Fruit fly (Drosophila melanogaster) whole organism, embryonic: ENCODE results near the gene CG45045.

ENCODE experiments used
- ATbp ChIP-seq: fragments of 200-800 bp; sonication (Bioruptor generic); optimal IDR thresholded peaks from 2 replicates; lab custom pipeline; 2017; ENCODE audit warnings: missing biosample characterization, mild to moderate bottlenecking, missing genetic modification characterization, missing genetic modification reagents
- Atf3 ChIP-seq: fragments of 200-800 bp; sonication (Bioruptor generic); optimal IDR thresholded peaks from 3 replicates; lab custom pipeline; 2016; ENCODE audit warnings: missing biosample characterization, missing genetic modification characterization
- Bgb ChIP-seq: fragments of 200-800 bp; sonication (Bioruptor generic); IDR thresholded peaks from 2 replicates; pipeline ENCODE4 v1.3.6; 2022; ENCODE audit warnings: missing biosample characterization, missing genetic modification characterization; ENCODE audit not compliant: partially characterized antibody
- BtbVII ChIP-seq: fragments of 200-800 bp; sonication (Bioruptor generic); optimal IDR thresholded peaks from 3 replicates; lab custom pipeline; 2017; ENCODE audit warnings: missing biosample characterization, mild to moderate bottlenecking, missing genetic modification characterization
- CG10274 ChIP-seq: fragments of 200-800 bp; sonication (Bioruptor generic); optimal IDR thresholded peaks from 3 replicates; lab custom pipeline; 2017; ENCODE audit warnings: missing biosample characterization, mild to moderate bottlenecking, missing genetic modification characterization
- CG11085 ChIP-seq: fragments of 200-800 bp; sonication (Bioruptor generic); IDR thresholded peaks from 2 replicates; pipeline ENCODE4 v1.3.6; 2022; ENCODE audit warnings: missing biosample characterization, missing genetic modification characterization
- CG12391 ChIP-seq: fragments of 200-800 bp; sonication (Bioruptor generic); optimal IDR thresholded peaks from 3 replicates; lab custom pipeline; 2018; ENCODE audit warnings: missing biosample characterization, mild to moderate bottlenecking, missing genetic modification characterization, moderate library complexity
- CG13624 ChIP-seq: fragments of 200-800 bp; sonication (Bioruptor generic); optimal IDR thresholded peaks from 2 replicates; lab custom pipeline; 2016; ENCODE audit warnings: missing biosample characterization, missing genetic modification characterization
- CG14965 ChIP-seq: fragments of 200-800 bp; sonication (Bioruptor generic); optimal IDR thresholded peaks from 2 replicates; lab custom pipeline; 2016; ENCODE audit warnings: missing biosample characterization, missing genetic modification characterization, borderline replicate concordance
- CG16813 ChIP-seq: fragments of 200-800 bp; sonication (Bioruptor generic); IDR thresholded peaks from 3 replicates; pipeline ENCODE4 v1.3.6; 2022; ENCODE audit warnings: missing biosample characterization, missing genetic modification characterization; ENCODE audit not compliant: partially characterized antibody
- CG17186 ChIP-seq: fragments of 200-800 bp; sonication (Bioruptor generic); optimal IDR thresholded peaks from 3 replicates; lab custom pipeline; 2017; ENCODE audit warnings: missing biosample characterization, missing genetic modification reagents, missing genetic modification characterization
- CG1832 ChIP-seq: fragments of 200-800 bp; sonication (Bioruptor generic); optimal IDR thresholded peaks from 2 replicates; lab custom pipeline; 2017; ENCODE audit warnings: missing biosample characterization, mild to moderate bottlenecking, missing genetic modification characterization, inconsistent platforms
- CG2120 ChIP-seq: fragments of 200-800 bp; sonication (Bioruptor generic); optimal IDR thresholded peaks from 3 replicates; lab custom pipeline; 2016; ENCODE audit warnings: missing biosample characterization, missing genetic modification characterization
- CG30403 ChIP-seq: fragments of 200-800 bp; sonication (Bioruptor generic); optimal IDR thresholded peaks from 3 replicates; lab custom pipeline; 2016; ENCODE audit warnings: missing biosample characterization, missing genetic modification characterization
- CG31365 ChIP-seq: fragments of 200-800 bp; sonication (Bioruptor generic); optimal IDR thresholded peaks from 2 replicates; lab custom pipeline; 2018; ENCODE audit warnings: missing biosample characterization, mild to moderate bottlenecking, missing genetic modification characterization
- CG31388 ChIP-seq: fragments of 200-800 bp; sonication (Bioruptor generic); optimal IDR thresholded peaks from 2 replicates; lab custom pipeline; 2016; ENCODE audit warnings: missing biosample characterization, missing genetic modification characterization
- CG32532 ChIP-seq: fragments of 200-800 bp; sonication (Bioruptor generic); IDR thresholded peaks from 2 replicates; pipeline ENCODE4 v1.3.6; 2022; ENCODE audit warnings: missing biosample characterization, missing genetic modification characterization
- CG3407 ChIP-seq: fragments of 200-800 bp; sonication (Bioruptor generic); optimal IDR thresholded peaks from 2 replicates; lab custom pipeline; 2018; ENCODE audit warnings: missing biosample characterization, mild to moderate bottlenecking, missing genetic modification characterization
- CG34224 ChIP-seq: fragments of 200-800 bp; sonication (Bioruptor generic); IDR thresholded peaks from 3 replicates; pipeline ENCODE4 v1.3.6; 2022; ENCODE audit warnings: missing biosample characterization, missing genetic modification characterization; ENCODE audit not compliant: partially characterized antibody
- CG4707 ChIP-seq: fragments of 200-800 bp; sonication (Bioruptor generic); optimal IDR thresholded peaks from 2 replicates; lab custom pipeline; 2018; ENCODE audit warnings: missing biosample characterization, mild to moderate bottlenecking, missing genetic modification characterization, moderate library complexity
- CG4820 ChIP-seq: fragments of 200-800 bp; sonication (Bioruptor generic); optimal IDR thresholded peaks from 3 replicates; lab custom pipeline; 2016; ENCODE audit warnings: missing biosample characterization, missing genetic modification characterization
- CG6683 ChIP-seq: fragments of 200-800 bp; sonication (Bioruptor generic); optimal IDR thresholded peaks from 2 replicates; lab custom pipeline; 2017; ENCODE audit warnings: missing biosample characterization, mild to moderate bottlenecking, missing genetic modification characterization, missing genetic modification reagents
- CG9797 ChIP-seq: fragments of 200-800 bp; sonication (Bioruptor generic); optimal IDR thresholded peaks from 3 replicates; lab custom pipeline; 2018; ENCODE audit warnings: missing biosample characterization, mild to moderate bottlenecking, missing genetic modification characterization
- CTCF ChIP-seq: fragments of 200-800 bp; sonication (Bioruptor generic); optimal IDR thresholded peaks from 2 replicates; lab custom pipeline; 2017; ENCODE audit warnings: missing biosample characterization, mild to moderate bottlenecking, missing genetic modification characterization, moderate library complexity
- Chrac-16 ChIP-seq: fragments of 200-800 bp; sonication (Bioruptor generic); optimal IDR thresholded peaks from 3 replicates; lab custom pipeline; 2016; ENCODE audit warnings: missing biosample characterization, missing genetic modification characterization
- D19A ChIP-seq: fragments of 200-800 bp; optimal IDR thresholded peaks from 3 replicates; lab custom pipeline; 2019; ENCODE audit warnings: missing biosample characterization, mild to moderate bottlenecking, missing genetic modification characterization, moderate library complexity
- Dek ChIP-seq: fragments of 200-800 bp; sonication (Bioruptor generic); optimal IDR thresholded peaks from 3 replicates; lab custom pipeline; 2019; ENCODE audit warnings: missing biosample characterization, mild to moderate bottlenecking, missing genetic modification characterization, moderate library complexity
- Doc2 ChIP-seq: fragments of 200-800 bp; sonication (Bioruptor generic); IDR thresholded peaks from 2 replicates; pipeline ENCODE4 v1.3.6; 2022; ENCODE audit warnings: missing biosample characterization, missing genetic modification characterization
- ERR ChIP-seq: fragments of 200-800 bp; sonication (Bioruptor generic); optimal IDR thresholded peaks from 2 replicates; lab custom pipeline; 2016; ENCODE audit warnings: missing biosample characterization, missing genetic modification characterization
- MBD-R2 ChIP-seq: fragments of 200-800 bp; sonication (Bioruptor generic); IDR thresholded peaks from 2 replicates; pipeline ENCODE4 v1.3.6; 2022; ENCODE audit warnings: missing biosample characterization, missing genetic modification characterization
- Med ChIP-seq: fragments of 200-800 bp; sonication (Bioruptor generic); peaks from one replicate; lab custom pipeline; 2016; ENCODE audit warnings: missing biosample characterization, missing genetic modification characterization, mild to moderate bottlenecking, inconsistent platforms, moderate library complexity
- Side ChIP-seq: fragments of 200-800 bp; sonication (Bioruptor generic); optimal IDR thresholded peaks from 2 replicates; lab custom pipeline; 2016; ENCODE audit warnings: missing biosample characterization, missing genetic modification characterization
- Sry-δ ChIP-seq: fragments of 200-800 bp; sonication (Bioruptor generic); optimal IDR thresholded peaks from 2 replicates; lab custom pipeline; 2016; ENCODE audit warnings: missing biosample characterization, missing genetic modification characterization
- Trl ChIP-seq, 3 experiments: fragments of >200 bp in 2 of 3; fragments of 200-800 bp in 1 of 3; sonication (Bioruptor generic) in 1 of 3; optimal IDR thresholded peaks; 2 replicates in 1 of 3; 3 replicates in 2 of 3; lab custom pipeline; 2016 to 2017; ENCODE audit warnings: missing biosample characterization in 1 of 3, missing genetic modification characterization in 1 of 3
- bigmax ChIP-seq: fragments of 200-800 bp; sonication (Bioruptor generic); optimal IDR thresholded peaks from 2 replicates; lab custom pipeline; 2018; ENCODE audit warnings: missing biosample characterization, mild to moderate bottlenecking, missing genetic modification characterization
- crol ChIP-seq: fragments of 200-800 bp; sonication (Bioruptor generic); IDR thresholded peaks from 2 replicates; pipeline ENCODE4 v1.3.6; 2022; ENCODE audit warnings: missing biosample characterization, missing genetic modification characterization
- dysf ChIP-seq: fragments of 200-800 bp; sonication (Bioruptor generic); IDR thresholded peaks from 3 replicates; pipeline ENCODE4 v1.3.6; 2022; ENCODE audit warnings: missing biosample characterization, missing genetic modification characterization
- gcm ChIP-seq: fragments of 200-800 bp; sonication (Bioruptor generic); optimal IDR thresholded peaks from 2 replicates; lab custom pipeline; 2019; ENCODE audit warnings: missing biosample characterization, mild to moderate bottlenecking, missing genetic modification characterization, moderate library complexity
- grn ChIP-seq: fragments of 200-800 bp; sonication (Bioruptor generic); optimal IDR thresholded peaks from 3 replicates; lab custom pipeline; 2017; ENCODE audit warnings: missing biosample characterization, missing genetic modification characterization
- mirr ChIP-seq: fragments of 200-800 bp; sonication (Bioruptor generic); optimal IDR thresholded peaks from 3 replicates; lab custom pipeline; 2018; ENCODE audit warnings: missing biosample characterization, mild to moderate bottlenecking, missing genetic modification characterization
- nerfin-1 ChIP-seq: fragments of 200-800 bp; sonication (Bioruptor generic); optimal IDR thresholded peaks from 3 replicates; lab custom pipeline; 2019; ENCODE audit warnings: missing biosample characterization, mild to moderate bottlenecking, missing genetic modification characterization, moderate library complexity
- nmo ChIP-seq: fragments of 200-800 bp; sonication (Bioruptor generic); optimal IDR thresholded peaks from 2 replicates; lab custom pipeline; 2018; ENCODE audit warnings: missing biosample characterization, mild to moderate bottlenecking, missing genetic modification characterization, moderate library complexity
- nom ChIP-seq: fragments of 200-800 bp; sonication (Bioruptor generic); optimal IDR thresholded peaks from 2 replicates; lab custom pipeline; 2017; ENCODE audit warnings: missing biosample characterization, missing genetic modification characterization, mild to moderate bottlenecking, moderate library complexity, missing genetic modification reagents
- odd ChIP-seq: fragments of 200-800 bp; sonication (Bioruptor generic); optimal IDR thresholded peaks from 2 replicates; lab custom pipeline; 2017; ENCODE audit warnings: missing biosample characterization, mild to moderate bottlenecking, missing genetic modification characterization
- p53 ChIP-seq: fragments of 200-800 bp; sonication (Bioruptor generic); optimal IDR thresholded peaks from 2 replicates; lab custom pipeline; 2016; ENCODE audit warnings: missing biosample characterization, missing genetic modification characterization
- pho ChIP-seq: fragments of 200-800 bp; sonication (Bioruptor generic); optimal IDR thresholded peaks from 2 replicates; lab custom pipeline; 2016; ENCODE audit warnings: missing biosample characterization, missing genetic modification characterization
- psq ChIP-seq: fragments of 200-800 bp; sonication (Bioruptor generic); optimal IDR thresholded peaks from 2 replicates; lab custom pipeline; 2017; ENCODE audit warnings: missing biosample characterization, missing genetic modification characterization
- sim ChIP-seq: fragments of 200-800 bp; sonication (Bioruptor generic); IDR thresholded peaks from 2 replicates; pipeline ENCODE4 v1.3.6; 2022; ENCODE audit warnings: missing biosample characterization, missing genetic modification characterization
- sob ChIP-seq: fragments of 200-800 bp; sonication (Bioruptor generic); IDR thresholded peaks from 2 replicates; pipeline ENCODE4 v1.3.6; 2022; ENCODE audit warnings: missing biosample characterization, missing genetic modification characterization
- stwl ChIP-seq: fragments of 200-800 bp; sonication (Bioruptor generic); optimal IDR thresholded peaks from 3 replicates; lab custom pipeline; 2018; ENCODE audit warnings: missing biosample characterization, mild to moderate bottlenecking, missing genetic modification characterization, moderate library complexity
- yki ChIP-seq: fragments of >200 bp; optimal IDR thresholded peaks from 3 replicates; lab custom pipeline; 2018

CG45045 gene

DNA sequence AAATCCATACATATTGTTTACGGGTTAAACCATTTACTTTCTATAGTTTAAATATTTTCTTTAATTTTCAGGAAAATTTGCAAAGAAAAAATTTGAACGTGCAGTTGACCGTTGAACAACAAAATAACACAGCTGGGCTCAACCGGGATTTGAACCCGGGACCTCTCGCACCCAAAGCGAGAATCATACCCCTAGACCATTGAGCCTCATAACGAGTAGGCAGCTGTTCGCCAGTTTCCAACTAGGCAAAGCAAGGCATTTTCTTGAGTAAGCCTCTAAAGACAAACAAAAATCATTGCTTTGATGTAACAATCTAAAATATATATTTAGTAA, 49.4 kb upstream of the CG45045 start (continued):
- TF ChIP-seq Bgb (GFP tag; lab: Robert Waterston, UW): peak; percentile 81
- TF ChIP-seq MBD-R2 (GFP tag; lab: Robert Waterston, UW): no peak
- no peak for TF ChIP-seq gcm (GFP tag; lab: Kevin White, UChicago)
- peak; percentile 47 for TF ChIP-seq nom (GFP tag; lab: Kevin White, UChicago)
- TF ChIP-seq Chrac-16: no peak
- no peak for TF ChIP-seq sob (GFP tag; lab: Robert Waterston, UW)
- no peak for TF ChIP-seq CG10274 (GFP tag; lab: Kevin White, UChicago)
- no peak for TF ChIP-seq odd (GFP tag; lab: Kevin White, UChicago)
- TF ChIP-seq Side (GFP tag; lab: Kevin White, UChicago): no peak
- no peak for TF ChIP-seq grn
- peak; percentile 92 for TF ChIP-seq CG16813 (GFP tag; lab: Robert Waterston, UW)
- TF ChIP-seq p53 (GFP tag; lab: Kevin White, UChicago): no peak
- TF ChIP-seq pho (GFP tag; lab: Kevin White, UChicago): no peak
- TF ChIP-seq Sry-δ: no peak
- TF ChIP-seq CG11085 (GFP tag; lab: Robert Waterston, UW): no peak
- no peak for TF ChIP-seq CG9797
- TF ChIP-seq CG13624: no peak
- no peak for TF ChIP-seq CG31388 (GFP tag; lab: Kevin White, UChicago)
- no peak for TF ChIP-seq CG17186
- TF ChIP-seq CTCF: no peak
- no peak for TF ChIP-seq Atf3 (GFP tag; lab: Kevin White, UChicago)
- TF ChIP-seq stwl (tag; lab: Kevin White, UChicago): no peak
- TF ChIP-seq CG30403: no peak
- TF ChIP-seq BtbVII (GFP tag; lab: Kevin White, UChicago): no peak
- no peak for TF ChIP-seq CG6683 (GFP tag; lab: Kevin White, UChicago)
- no peak for TF ChIP-seq nmo
- TF ChIP-seq CG2120 (GFP tag; lab: Kevin White, UChicago): no peak
- TF ChIP-seq CG1832 (GFP tag; lab: Kevin White, UChicago): no peak
- TF ChIP-seq CG32532 (GFP tag; lab: Robert Waterston, UW): no peak
- no peak for TF ChIP-seq CG14965 (GFP tag; lab: Kevin White, UChicago)
- TF ChIP-seq Dek: no peak
- peak; percentile 42; the same call in 1 of the 3 replicates for TF ChIP-seq CG34224 (GFP tag; lab: Robert Waterston, UW)
- no peak for TF ChIP-seq Trl (optimal IDR thresholded peaks at IDR 0.05; lab: Kevin White, UChicago)
- TF ChIP-seq Trl (GFP tag; optimal IDR thresholded peaks at IDR 0.05; lab: Kevin White, UChicago): no peak
- no peak for TF ChIP-seq nerfin-1
- no peak for TF ChIP-seq psq (GFP tag; lab: Kevin White, UChicago)
- no peak for TF ChIP-seq sim (GFP tag; lab: Robert Waterston, UW)

DNA sequence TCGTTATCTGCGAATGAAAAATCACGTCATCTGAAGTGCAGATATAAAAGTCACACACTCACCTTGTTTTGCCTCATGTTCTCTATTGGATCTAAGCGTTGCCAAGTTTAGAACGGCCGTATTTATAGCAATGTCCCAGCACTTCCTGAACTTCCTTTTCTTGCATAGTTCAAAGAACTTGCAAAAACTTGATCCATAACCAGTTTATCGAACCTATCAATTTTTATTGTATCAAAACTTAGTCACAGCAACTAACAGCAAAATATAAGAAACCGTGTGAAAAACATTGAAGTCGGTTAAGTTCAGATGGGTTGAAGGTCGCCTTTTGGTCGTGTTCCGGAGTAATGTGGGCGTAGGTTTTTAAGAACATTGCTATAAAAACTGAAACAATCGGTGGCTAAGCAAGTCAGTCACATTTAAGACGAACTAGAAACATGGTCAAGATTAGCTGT, 48.6 kb upstream of the CG45045 start, which contains the start of the genes CG14324 and CG14326:
TSS of gene CG14324 (minus strand) at position 101 of the 452 bp plus-strand sequence.
TSS of gene CG14326 (plus strand) at position 402 of the 452 bp plus-strand sequence.
- no peak for TF ChIP-seq Med (GFP tag; lab: Kevin White, UChicago)
- no peak for TF ChIP-seq D19A
- no peak for TF ChIP-seq crol
- no peak for TF ChIP-seq mirr (GFP tag; lab: Kevin White, UChicago)
- no peak for TF ChIP-seq CG4820 (GFP tag; lab: Kevin White, UChicago)
- TF ChIP-seq bigmax (GFP tag; lab: Kevin White, UChicago): no peak
- TF ChIP-seq CG31365 (tag; lab: Kevin White, UChicago): no peak
- TF ChIP-seq Doc2: no peak
- no peak for TF ChIP-seq yki (lab: Kevin White, UChicago)
- no peak for TF ChIP-seq CG12391 (tag; lab: Kevin White, UChicago)
- TF ChIP-seq CG3407 (GFP tag; lab: Kevin White, UChicago): no peak
- TF ChIP-seq CG4707 (GFP tag; lab: Kevin White, UChicago): no peak
- TF ChIP-seq ATbp (GFP tag; lab: Kevin White, UChicago): no peak
- no peak for TF ChIP-seq ERR (GFP tag; lab: Kevin White, UChicago)
- TF ChIP-seq CG31388 (GFP tag; lab: Kevin White, UChicago): no peak
- no peak for TF ChIP-seq nom (GFP tag; lab: Kevin White, UChicago)
- TF ChIP-seq dysf: no peak
